Worm (Caenorhabditis elegans) whole organism, young adult: ENCODE measurements around the gene Y110A2AL.1.

ENCODE experiments used
- B0019.2 ChIP-seq: fragments of 200-800 bp; sonication (Bioruptor generic); conservative IDR thresholded peaks from 2 replicates; pipeline ENCODE4 v1.3.6; 2022; ENCODE audit warnings: missing genetic modification reagents, missing genetic modification characterization, missing compliant biosample characterization
- B0261.1 ChIP-seq: sonication (generic microtip); optimal IDR thresholded peaks from 2 replicates; lab custom pipeline; 2016; ENCODE audit warnings: mild to moderate bottlenecking, missing genetic modification characterization, moderate library complexity, missing compliant biosample characterization
- F22D6.2 ChIP-seq: sonication (generic microtip); optimal IDR thresholded peaks from 2 replicates; lab custom pipeline; 2016; ENCODE audit warnings: mild to moderate bottlenecking, missing genetic modification characterization, missing compliant biosample characterization
- F33H1.4 ChIP-seq: fragments of 200-800 bp; sonication (Bioruptor generic); IDR thresholded peaks from 2 replicates; pipeline ENCODE4 v1.3.6; 2022; ENCODE audit warnings: missing genetic modification reagents, missing genetic modification characterization, missing compliant biosample characterization
- F39B2.1 ChIP-seq: fragments of 200-800 bp; sonication (Bioruptor generic); IDR thresholded peaks from 2 replicates; pipeline ENCODE4 v1.3.6; 2022; ENCODE audit warnings: missing genetic modification reagents, missing genetic modification characterization, missing compliant biosample characterization
- F49E8.2 ChIP-seq: sonication (generic microtip); optimal IDR thresholded peaks from 3 replicates; lab custom pipeline; 2017; ENCODE audit warnings: missing genetic modification characterization, mild to moderate bottlenecking, missing compliant biosample characterization, antibody characterized with exemption, moderate library complexity; ENCODE audit not compliant: insufficient read depth
- K11D2.4 ChIP-seq: fragments of 200-800 bp; sonication (Bioruptor generic); IDR thresholded peaks from 2 replicates; pipeline ENCODE4 v1.3.6; 2022; ENCODE audit warnings: missing genetic modification reagents, missing genetic modification characterization, missing compliant biosample characterization
- Y95B8A.8 ChIP-seq: fragments of 200-800 bp; sonication (Bioruptor generic); IDR thresholded peaks from 2 replicates; pipeline ENCODE4 v1.3.6; 2022; ENCODE audit warnings: missing genetic modification reagents, missing genetic modification characterization, missing compliant biosample characterization
- ZK185.1 ChIP-seq: sonication (generic microtip); optimal IDR thresholded peaks from 2 replicates; lab custom pipeline; 2016; ENCODE audit warnings: mild to moderate bottlenecking, missing genetic modification characterization, missing compliant biosample characterization; ENCODE audit not compliant: poor library complexity, severe bottlenecking
- aptf-2 ChIP-seq: fragments of 200-800 bp; sonication (Bioruptor generic); conservative IDR thresholded peaks from 2 replicates; pipeline ENCODE4 v1.3.6; 2022; ENCODE audit warnings: missing genetic modification reagents, missing genetic modification characterization, missing compliant biosample characterization
- cebp-1 ChIP-seq, 2 experiments: fragments of 200-800 bp in 1 of 2; sonication (Bioruptor generic) in 1 of 2; sonication (generic microtip) in 1 of 2; IDR thresholded peaks in 1 of 2; optimal IDR thresholded peaks in 1 of 2; 2 replicates each; pipeline versions ENCODE4 v1.3.6 to Lab custom; 2017 to 2022; ENCODE audit warnings: missing compliant biosample characterization in 2 of 2, missing genetic modification characterization in 2 of 2, mild to moderate bottlenecking in 1 of 2, missing genetic modification reagents in 1 of 2, moderate library complexity in 1 of 2
- ceh-27 ChIP-seq: fragments of 200-800 bp; sonication (Bioruptor generic); optimal IDR thresholded peaks from 2 replicates; lab custom pipeline; 2018; ENCODE audit warnings: mild to moderate bottlenecking, missing genetic modification characterization, moderate library complexity, missing compliant biosample characterization
- ceh-79 ChIP-seq: sonication (generic microtip); optimal IDR thresholded peaks from 2 replicates; lab custom pipeline; 2017; ENCODE audit warnings: mild to moderate bottlenecking, missing genetic modification characterization, missing compliant biosample characterization
- ceh-91 ChIP-seq: fragments of 200-800 bp; sonication (Bioruptor generic); IDR thresholded peaks from 2 replicates; pipeline ENCODE4 v1.3.6; 2022; ENCODE audit warnings: missing genetic modification reagents, missing genetic modification characterization, missing compliant biosample characterization
- dpff-1 ChIP-seq: sonication (generic microtip); optimal IDR thresholded peaks from 2 replicates; lab custom pipeline; 2017; ENCODE audit warnings: mild to moderate bottlenecking, missing genetic modification characterization, missing compliant biosample characterization
- egrh-3 ChIP-seq: fragments of 200-800 bp; sonication (Bioruptor generic); IDR thresholded peaks from 2 replicates; pipeline ENCODE4 v1.3.6; 2022; ENCODE audit warnings: missing genetic modification reagents, missing genetic modification characterization, missing compliant biosample characterization
- hmg-1.2 ChIP-seq: fragments of 200-800 bp; sonication (Bioruptor generic); IDR thresholded peaks from 2 replicates; pipeline ENCODE4 v1.3.6; 2022; ENCODE audit warnings: missing genetic modification reagents, missing genetic modification characterization, missing compliant biosample characterization
- hsf-1 ChIP-seq: fragments of 200-800 bp; sonication (Bioruptor generic); IDR thresholded peaks from 2 replicates; pipeline ENCODE4 v1.3.6; 2022; ENCODE audit warnings: missing genetic modification reagents, missing genetic modification characterization, missing compliant biosample characterization
- lag-1 ChIP-seq: fragments of 200-800 bp; sonication (Bioruptor generic); IDR thresholded peaks from 2 replicates; pipeline ENCODE4 v1.3.6; 2022; ENCODE audit warnings: missing genetic modification reagents, missing genetic modification characterization, missing compliant biosample characterization
- let-526 ChIP-seq: fragments of 200-800 bp; sonication (Bioruptor generic); IDR thresholded peaks from 2 replicates; pipeline ENCODE4 v1.3.6; 2022; ENCODE audit warnings: missing genetic modification reagents, missing genetic modification characterization, missing compliant biosample characterization
- lir-1 ChIP-seq: fragments of 200-800 bp; sonication (Bioruptor generic); conservative IDR thresholded peaks from 2 replicates; pipeline ENCODE4 v1.3.6; 2022; ENCODE audit warnings: missing genetic modification reagents, missing genetic modification characterization, missing compliant biosample characterization
- lsl-1 ChIP-seq: fragments of 200-800 bp; sonication (Bioruptor generic); optimal IDR thresholded peaks from 2 replicates; lab custom pipeline; 2018; ENCODE audit warnings: mild to moderate bottlenecking, missing genetic modification characterization, moderate library complexity, missing compliant biosample characterization
- madf-3 ChIP-seq: fragments of 200-800 bp; sonication (Bioruptor generic); IDR thresholded peaks from 2 replicates; pipeline ENCODE4 v1.3.6; 2022; ENCODE audit warnings: missing genetic modification reagents, missing genetic modification characterization, missing compliant biosample characterization
- mcd-1 ChIP-seq: fragments of 200-800 bp; sonication (Bioruptor generic); IDR thresholded peaks from 2 replicates; pipeline ENCODE4 v1.3.6; 2022; ENCODE audit warnings: missing genetic modification reagents, missing genetic modification characterization, missing compliant biosample characterization
- nfya-2 ChIP-seq: fragments of 200-800 bp; sonication (Bioruptor generic); IDR thresholded peaks from 2 replicates; pipeline ENCODE4 v1.3.6; 2022; ENCODE audit warnings: missing genetic modification reagents, missing genetic modification characterization, missing compliant biosample characterization
- nfyb-1 ChIP-seq: fragments of 200-800 bp; sonication (Bioruptor generic); IDR thresholded peaks from 2 replicates; pipeline ENCODE4 v1.3.6; 2022; ENCODE audit warnings: missing genetic modification reagents, missing genetic modification characterization, missing compliant biosample characterization
- nhr-179 ChIP-seq: sonication (generic microtip); optimal IDR thresholded peaks from 2 replicates; lab custom pipeline; 2016; ENCODE audit warnings: mild to moderate bottlenecking, missing genetic modification characterization, missing compliant biosample characterization
- nhr-27 ChIP-seq: fragments of 200-800 bp; sonication (Bioruptor generic); optimal IDR thresholded peaks from 2 replicates; lab custom pipeline; 2018; ENCODE audit warnings: mild to moderate bottlenecking, missing genetic modification characterization, moderate library complexity, missing compliant biosample characterization
- nhr-80 ChIP-seq: sonication (generic microtip); optimal IDR thresholded peaks from 2 replicates; lab custom pipeline; 2016; ENCODE audit warnings: missing genetic modification characterization, missing compliant biosample characterization
- rcor-1 ChIP-seq: fragments of 200-800 bp; sonication (Bioruptor generic); IDR thresholded peaks from 2 replicates; pipeline ENCODE4 v1.3.6; 2022; ENCODE audit warnings: missing genetic modification reagents, missing genetic modification characterization, missing compliant biosample characterization
- unc-62 ChIP-seq: fragments of 150-350 bp; optimal IDR thresholded peaks from 2 replicates; lab custom pipeline; 2014; ENCODE audit warnings: missing biosample characterization, missing genetic modification reagents, missing genetic modification characterization
- zfh-2 ChIP-seq: fragments of 200-800 bp; sonication (Bioruptor generic); conservative IDR thresholded peaks from 2 replicates; pipeline ENCODE4 v1.3.6; 2022; ENCODE audit warnings: missing genetic modification reagents, missing genetic modification characterization, missing compliant biosample characterization
- zim-3 ChIP-seq: sonication (generic microtip); optimal IDR thresholded peaks from 2 replicates; lab custom pipeline; 2017; ENCODE audit warnings: mild to moderate bottlenecking, missing genetic modification characterization, moderate library complexity, missing compliant biosample characterization
- ztf-3 ChIP-seq: fragments of 200-800 bp; sonication (Bioruptor generic); optimal IDR thresholded peaks from 2 replicates; lab custom pipeline; 2018; ENCODE audit warnings: mild to moderate bottlenecking, missing genetic modification characterization, missing compliant biosample characterization

Y110A2AL.1 gene

DNA sequence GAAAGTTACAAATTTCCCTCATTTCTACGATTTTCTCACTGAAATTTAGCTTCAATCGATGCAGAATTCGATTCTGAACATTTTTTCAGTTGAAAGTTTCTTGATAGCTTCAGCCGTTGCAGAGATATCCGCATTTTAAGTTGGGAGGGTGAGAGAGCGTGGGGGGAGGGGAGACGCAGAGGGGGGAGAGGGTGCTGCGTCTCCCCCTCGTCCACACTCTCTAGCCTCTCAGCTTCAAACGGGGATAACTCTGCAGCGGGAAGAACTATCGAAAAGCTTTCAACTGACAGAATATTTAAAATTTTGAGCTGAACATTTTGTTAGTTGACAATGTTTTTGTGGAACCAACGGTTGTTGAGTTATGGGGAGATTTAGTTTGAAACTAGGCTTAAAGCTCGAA lies 47.0 kb downstream of the Y110A2AL.1 start:
- no peak for TF ChIP-seq K11D2.4 (GFP tag; lab: Robert Waterston, UW)
- TF ChIP-seq Y95B8A.8, result no peak
- TF ChIP-seq nhr-27 (tag; lab: Kevin White, UChicago), result no peak
- no peak for TF ChIP-seq dpff-1
- no peak for TF ChIP-seq let-526 (GFP tag; lab: Robert Waterston, UW)
- no peak for TF ChIP-seq nfya-2
- 0 out of 2 replicates have a peak, but pooled peaks have one; percentile 12 for TF ChIP-seq mcd-1 (GFP tag; lab: Robert Waterston, UW)
- no peak for TF ChIP-seq ztf-3
- no peak for TF ChIP-seq ceh-91 (GFP tag; lab: Robert Waterston, UW)
- TF ChIP-seq nhr-179, result no peak
- no peak for TF ChIP-seq F22D6.2
- TF ChIP-seq rcor-1, result no peak
- no peak for TF ChIP-seq lag-1 (GFP tag; lab: Robert Waterston, UW)
- TF ChIP-seq ZK185.1 (tag; lab: Kevin White, UChicago), result no peak
- no peak for TF ChIP-seq ceh-27
- no peak for TF ChIP-seq B0261.1
- peak; percentile 90 for TF ChIP-seq hmg-1.2 (GFP tag; lab: Robert Waterston, UW)
- TF ChIP-seq unc-62 (GFP tag; lab: Kevin White, UChicago), result no peak
- TF ChIP-seq zfh-2 (GFP tag; lab: Robert Waterston, UW), result peak; percentile 79
- TF ChIP-seq egrh-3, result peak; percentile 45; the same call in 1 of the 2 replicates
- no peak for TF ChIP-seq aptf-2 (GFP tag; lab: Robert Waterston, UW)
- no peak for TF ChIP-seq zim-3 (tag; lab: Kevin White, UChicago)
- TF ChIP-seq, all 124 proteins: peak for 4

DNA sequence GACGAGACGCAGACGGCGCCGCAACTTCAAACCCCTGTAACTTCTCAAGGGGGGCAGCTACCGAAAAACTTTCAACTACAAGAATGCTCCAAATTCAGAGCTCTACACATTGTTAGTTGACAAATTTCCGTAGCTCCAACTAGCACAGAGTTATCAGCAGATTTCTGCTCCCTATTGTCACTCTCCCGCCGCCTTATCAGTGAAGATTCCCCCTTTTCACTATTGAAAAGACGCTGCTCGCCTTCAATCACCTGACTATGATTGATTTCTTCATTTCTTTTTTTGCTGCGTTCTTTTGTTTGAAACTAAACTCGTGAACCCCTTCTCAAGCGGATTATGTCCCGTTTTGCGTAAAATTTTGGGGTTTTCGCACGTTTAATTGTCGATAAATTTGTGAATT lies 47.5 kb downstream of the Y110A2AL.1 start:
- TF ChIP-seq F39B2.1 (GFP tag; lab: Robert Waterston, UW), result no peak
- TF ChIP-seq F49E8.2 (tag; lab: Kevin White, UChicago), result no peak
- TF ChIP-seq madf-3 (GFP tag; lab: Robert Waterston, UW), result 0 out of 2 replicates have a peak, but pooled peaks have one; percentile 31
- 0 out of 2 replicates have a peak, but pooled peaks have one; percentile 15 for TF ChIP-seq Y95B8A.8
- no peak for TF ChIP-seq cebp-1 (GFP tag; IDR thresholded peaks at IDR 0.05; lab: Robert Waterston, UW)
- TF ChIP-seq cebp-1 (tag; optimal IDR thresholded peaks at IDR 0.05; lab: Kevin White, UChicago), result peak; percentile 24
- TF ChIP-seq ceh-79 (tag; lab: Kevin White, UChicago), result no peak
- peak; percentile 63 for TF ChIP-seq nhr-80
- TF ChIP-seq B0019.2 (GFP tag; lab: Robert Waterston, UW), result no peak
- TF ChIP-seq nhr-179, result no peak
- no peak for TF ChIP-seq lsl-1 (GFP tag; lab: Kevin White, UChicago)
- no peak for TF ChIP-seq lir-1 (GFP tag; lab: Robert Waterston, UW)

DNA sequence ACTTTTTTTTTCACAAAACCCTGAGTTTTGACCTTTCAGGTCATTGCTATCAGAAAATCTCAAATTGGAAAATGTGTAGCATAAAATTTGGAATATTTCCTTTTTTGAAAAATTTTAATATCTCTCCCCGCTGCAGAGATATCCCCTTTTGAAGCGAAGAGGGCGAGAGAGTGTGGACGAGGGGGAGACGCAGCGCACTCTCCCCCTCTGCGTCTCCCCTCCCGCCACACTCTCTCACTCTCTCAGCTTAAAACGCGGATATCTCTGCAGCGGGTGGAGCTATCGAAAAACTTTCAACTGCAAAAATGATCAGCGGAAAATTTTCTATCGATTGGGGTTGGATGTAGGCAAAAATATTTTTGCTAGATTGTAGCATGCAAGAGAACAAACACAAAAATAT lies 47.9 kb downstream of the Y110A2AL.1 start:
- TF ChIP-seq nfyb-1 (GFP tag; lab: Robert Waterston, UW), result 0 out of 2 replicates have a peak, but pooled peaks have one; percentile 37
- 0 out of 2 replicates have a peak, but pooled peaks have one; percentile 35 for TF ChIP-seq mcd-1 (GFP tag; lab: Robert Waterston, UW)
- TF ChIP-seq F33H1.4 (GFP tag; lab: Robert Waterston, UW), result no peak
- no peak for TF ChIP-seq aptf-2 (GFP tag; lab: Robert Waterston, UW)
- TF ChIP-seq F39B2.1 (GFP tag; lab: Robert Waterston, UW), result no peak
- TF ChIP-seq hsf-1, result 0 out of 2 replicates have a peak, but pooled peaks have one; percentile 6
- TF ChIP-seq hmg-1.2 (GFP tag; lab: Robert Waterston, UW), result peak; percentile 93
- 0 out of 2 replicates have a peak, but pooled peaks have one; percentile 0 for TF ChIP-seq Y95B8A.8
- TF ChIP-seq, all 124 proteins: peak for 5
